Worm (Caenorhabditis elegans) whole organism, L4 larva: ENCODE measurements around the gene C15B12.2.

Experiments used
- F10B5.3 ChIP-seq: sonication (generic microtip); optimal IDR thresholded peaks from 2 replicates; lab custom pipeline; 2016; ENCODE audit warnings: mild to moderate bottlenecking, missing genetic modification characterization, missing compliant biosample characterization
- F37D6.2 ChIP-seq: sonication (generic microtip); optimal IDR thresholded peaks from 2 replicates; lab custom pipeline; 2016; ENCODE audit warnings: mild to moderate bottlenecking, missing genetic modification characterization, missing compliant biosample characterization
- F49E8.2 ChIP-seq: sonication (generic microtip); optimal IDR thresholded peaks from 2 replicates; lab custom pipeline; 2016; ENCODE audit warnings: missing compliant biosample characterization, mild to moderate bottlenecking, missing genetic modification characterization, borderline replicate concordance
- R02D3.7 ChIP-seq: fragments of 150-350 bp; sonication (generic microtip); optimal IDR thresholded peaks from 3 replicates; lab custom pipeline; 2014; ENCODE audit warnings: missing biosample characterization, missing genetic modification characterization
- T26A8.4 ChIP-seq: fragments of 200-800 bp; sonication (Bioruptor generic); IDR thresholded peaks from 2 replicates; pipeline ENCODE4 v1.3.6; 2022; ENCODE audit warnings: missing genetic modification characterization, missing compliant biosample characterization
- Y105C5A.15 ChIP-seq: fragments of 200-800 bp; sonication (Bioruptor generic); IDR thresholded peaks from 2 replicates; pipeline ENCODE4 v1.3.6; 2022; ENCODE audit warnings: missing genetic modification characterization, missing compliant biosample characterization
- aha-1 ChIP-seq: fragments of 150-350 bp; peaks from one replicate; lab custom pipeline; 2014; ENCODE audit warnings: missing biosample characterization, missing genetic modification characterization
- aly-2 ChIP-seq: sonication (generic microtip); optimal IDR thresholded peaks from 2 replicates; lab custom pipeline; 2018; ENCODE audit warnings: missing biosample characterization, missing genetic modification characterization
- attf-4 ChIP-seq: sonication (generic microtip); optimal IDR thresholded peaks from 3 replicates; lab custom pipeline; 2017; ENCODE audit warnings: missing biosample characterization, missing genetic modification characterization
- ceh-20 ChIP-seq: fragments of 200-800 bp; sonication (Bioruptor generic); IDR thresholded peaks from 2 replicates; pipeline ENCODE4 v1.3.6; 2022; ENCODE audit warnings: missing genetic modification reagents, missing genetic modification characterization, missing compliant biosample characterization
- ceh-28 ChIP-seq: fragments of 150-350 bp; optimal IDR thresholded peaks from 2 replicates; lab custom pipeline; 2014; ENCODE audit warnings: missing biosample characterization, missing genetic modification reagents, missing genetic modification characterization
- daf-16 ChIP-seq, 3 experiments: sonication (generic microtip); optimal IDR thresholded peaks; 2 replicates each; lab custom pipeline; 2016 to 2017; ENCODE audit warnings: missing genetic modification characterization in 3 of 3, missing genetic modification reagents in 3 of 3, mild to moderate bottlenecking in 2 of 3, missing compliant biosample characterization in 2 of 3, missing biosample characterization in 1 of 3, moderate library complexity in 1 of 3
- daf-8 ChIP-seq: fragments of 200-800 bp; sonication (Bioruptor generic); IDR thresholded peaks from 2 replicates; pipeline ENCODE4 v1.3.6; 2022; ENCODE audit warnings: missing genetic modification characterization, missing compliant biosample characterization
- dmd-6 ChIP-seq: fragments of 200-800 bp; sonication (Bioruptor generic); IDR thresholded peaks from 2 replicates; pipeline ENCODE4 v1.3.6; 2022; ENCODE audit warnings: missing genetic modification reagents, missing genetic modification characterization, missing compliant biosample characterization
- dmd-9 ChIP-seq: fragments of 200-800 bp; sonication (Bioruptor generic); IDR thresholded peaks from 2 replicates; pipeline ENCODE4 v1.3.6; 2022; ENCODE audit warnings: missing genetic modification reagents, missing genetic modification characterization, missing compliant biosample characterization
- gei-8 ChIP-seq: fragments of 200-800 bp; sonication (Bioruptor generic); optimal IDR thresholded peaks from 2 replicates; lab custom pipeline; 2018; ENCODE audit warnings: mild to moderate bottlenecking, missing genetic modification characterization, missing compliant biosample characterization
- hlh-11 ChIP-seq: fragments of 200-800 bp; sonication (Bioruptor generic); optimal IDR thresholded peaks from 2 replicates; lab custom pipeline; 2018; ENCODE audit warnings: mild to moderate bottlenecking, missing genetic modification characterization, missing compliant biosample characterization
- lim-7 ChIP-seq: fragments of 200-800 bp; sonication (Bioruptor generic); IDR thresholded peaks from 2 replicates; pipeline ENCODE4 v1.3.6; 2022; ENCODE audit warnings: missing genetic modification characterization, missing compliant biosample characterization
- mdt-29 ChIP-seq: fragments of 200-800 bp; sonication (Bioruptor generic); IDR thresholded peaks from 2 replicates; pipeline ENCODE4 v1.3.6; 2022; ENCODE audit warnings: missing genetic modification reagents, missing genetic modification characterization, missing compliant biosample characterization
- mxl-2 ChIP-seq: fragments of 200-800 bp; sonication (Bioruptor generic); conservative IDR thresholded peaks from 2 replicates; pipeline ENCODE4 v1.3.6; 2022; ENCODE audit warnings: missing genetic modification reagents, missing genetic modification characterization, missing compliant biosample characterization
- nhr-237 ChIP-seq: sonication (generic microtip); optimal IDR thresholded peaks from 2 replicates; lab custom pipeline; 2017; ENCODE audit warnings: missing biosample characterization, missing genetic modification characterization
- nhr-28 ChIP-seq: fragments of 150-350 bp; optimal IDR thresholded peaks from 2 replicates; lab custom pipeline; 2014; ENCODE audit warnings: missing biosample characterization, missing genetic modification characterization
- nhr-42 ChIP-seq: fragments of 200-800 bp; sonication (Bioruptor generic); IDR thresholded peaks from 2 replicates; pipeline ENCODE4 v1.3.6; 2022; ENCODE audit warnings: missing genetic modification characterization, missing compliant biosample characterization
- set-16 ChIP-seq: fragments of 200-800 bp; sonication (Bioruptor generic); IDR thresholded peaks from 2 replicates; pipeline ENCODE4 v1.3.6; 2022; ENCODE audit warnings: missing genetic modification reagents, missing genetic modification characterization, missing compliant biosample characterization
- skn-1 ChIP-seq: fragments of 150-350 bp; optimal IDR thresholded peaks from 2 replicates; lab custom pipeline; 2014; ENCODE audit warnings: missing biosample characterization, missing genetic modification characterization
- snpc-4 ChIP-seq: fragments of 150-350 bp; optimal IDR thresholded peaks from 2 replicates; lab custom pipeline; 2014; ENCODE audit warnings: missing biosample characterization, missing genetic modification characterization
- unc-39 ChIP-seq: sonication (generic microtip); optimal IDR thresholded peaks from 2 replicates; lab custom pipeline; 2017; ENCODE audit warnings: missing biosample characterization, missing genetic modification characterization
- zag-1 ChIP-seq: fragments of 150-350 bp; optimal IDR thresholded peaks from 2 replicates; lab custom pipeline; 2014; ENCODE audit warnings: missing biosample characterization, missing genetic modification characterization
- zfp-3 ChIP-seq: fragments of 200-800 bp; sonication (Bioruptor generic); conservative IDR thresholded peaks from 2 replicates; pipeline ENCODE4 v1.3.6; 2022; ENCODE audit warnings: missing genetic modification reagents, missing genetic modification characterization, missing compliant biosample characterization
- zip-11 ChIP-seq: fragments of 200-800 bp; sonication (Bioruptor generic); IDR thresholded peaks from 2 replicates; pipeline ENCODE4 v1.3.6; 2022; ENCODE audit warnings: missing genetic modification characterization, missing compliant biosample characterization
- zip-2 ChIP-seq: fragments of 150-350 bp; optimal IDR thresholded peaks from 2 replicates; lab custom pipeline; 2014; ENCODE audit warnings: missing biosample characterization, missing genetic modification characterization
- ztf-11 ChIP-seq: fragments of 150-350 bp; optimal IDR thresholded peaks from 2 replicates; lab custom pipeline; 2014; ENCODE audit warnings: missing biosample characterization, missing genetic modification characterization

Gene C15B12.2

ce11 chrX:6429552-6429951 lies 33.7 kb upstream of the C15B12.2 start (continued):
- no peak for TF ChIP-seq zag-1 (tag; lab: Kevin White, UChicago)
- TF ChIP-seq unc-39 (tag; lab: Kevin White, UChicago): no peak
- no peak for TF ChIP-seq daf-8 (GFP tag; lab: Robert Waterston, UW)

DNA sequence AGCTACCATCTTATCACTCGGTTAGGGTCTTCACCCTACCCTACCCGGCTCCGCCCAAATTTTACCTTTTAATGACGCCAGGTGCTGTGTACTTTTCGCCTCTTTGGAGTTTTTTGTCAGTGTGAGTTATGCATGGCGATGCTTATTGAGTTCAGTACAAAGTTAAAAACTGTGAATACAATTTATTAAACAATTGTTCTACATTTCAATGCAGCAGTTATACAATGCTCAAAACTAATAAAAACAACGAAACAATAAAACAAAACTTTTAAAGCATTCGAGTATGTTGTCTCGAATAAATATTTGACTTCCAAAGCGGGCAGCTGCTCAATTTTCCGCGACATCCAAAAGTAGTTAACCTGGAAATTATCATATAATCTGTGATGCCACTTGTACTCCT lies 32.7 kb upstream of the C15B12.2 start, which contains the start of gene ctsa-2:
Gene ctsa-2, minus strand, starts transcription at position 101 of the 400 bp plus-strand sequence.
- TF ChIP-seq snpc-4 (no peak), skn-1 (tag; lab: Kevin White, UChicago) (no peak), F10B5.3 (tag; lab: Kevin White, UChicago) (no peak), dmd-6 (no peak), attf-4 (tag; lab: Kevin White, UChicago) (no peak), aha-1 (no peak), aly-2 (tag; lab: Kevin White, UChicago) (no peak), set-16 (GFP tag; lab: Robert Waterston, UW) (no peak), R02D3.7 (no peak)

ce11 chrX:6433688-6434087 lies 29.5 kb upstream of the C15B12.2 start, which contains the start of gene K10C2.2:
Gene K10C2.2 (minus strand): TSS chrX:6433788.
- TF ChIP-seq ceh-28 (tag; lab: Kevin White, UChicago): no peak
- TF ChIP-seq mxl-2 (GFP tag; lab: Robert Waterston, UW): no peak
- TF ChIP-seq Y105C5A.15 (GFP tag; lab: Robert Waterston, UW): no peak
- no peak for TF ChIP-seq zip-2 (tag; lab: Kevin White, UChicago)
- no peak for TF ChIP-seq daf-16 (GFP tag; optimal IDR thresholded peaks at IDR 0.05; lab: Kevin White, UChicago)
- TF ChIP-seq daf-16 (tag; optimal IDR thresholded peaks at IDR 0.05; lab: Kevin White, UChicago): no peak
- TF ChIP-seq zip-11 (GFP tag; lab: Robert Waterston, UW): no peak
- no peak for TF ChIP-seq nhr-237 (tag; lab: Kevin White, UChicago)
- no peak for TF ChIP-seq nhr-42 (GFP tag; lab: Robert Waterston, UW)
- TF ChIP-seq F49E8.2: no peak
- no peak for TF ChIP-seq nhr-28
- TF ChIP-seq dmd-9: no peak
- no peak for TF ChIP-seq gei-8 (GFP tag; lab: Kevin White, UChicago)
- no peak for TF ChIP-seq mdt-29
- no peak for TF ChIP-seq hlh-11 (tag; lab: Kevin White, UChicago)
- no peak for TF ChIP-seq R02D3.7

DNA sequence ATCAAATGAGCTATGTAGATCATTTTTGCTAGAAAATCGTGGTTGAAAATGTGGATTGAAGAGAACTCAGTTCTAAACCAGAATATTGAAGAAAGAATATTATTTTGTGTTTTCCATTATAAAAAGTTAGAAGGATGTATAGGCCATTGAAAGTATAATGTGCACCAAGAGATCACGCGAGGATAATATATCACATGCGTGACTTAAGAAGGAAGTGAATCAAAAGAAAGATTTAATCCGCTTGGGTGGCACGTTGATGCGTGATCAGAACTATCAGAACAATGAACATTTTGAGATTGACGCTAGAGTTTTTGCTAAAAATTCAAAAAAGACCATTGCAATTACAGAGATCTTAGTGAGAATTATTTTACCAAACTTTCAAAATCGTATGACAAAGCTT lies 27.4 kb upstream of the C15B12.2 start:
- TF ChIP-seq F37D6.2 (tag; lab: Kevin White, UChicago) (no peak), ztf-11 (tag; lab: Kevin White, UChicago) (no peak), ceh-20 (GFP tag; lab: Robert Waterston, UW) (no peak)
- TF ChIP-seq, all 104 proteins: peak for 0

- no peak for TF ChIP-seq zfp-3 (GFP tag; lab: Robert Waterston, UW)
- no peak for TF ChIP-seq T26A8.4 (GFP tag; lab: Robert Waterston, UW)
These were observed 25.7 kb upstream of the C15B12.2 start, which contains the start of gene K10C2.8 for ce11 chrX:6437545-6437944. Gene K10C2.8 (minus strand): TSS chrX:6437645.

DNA sequence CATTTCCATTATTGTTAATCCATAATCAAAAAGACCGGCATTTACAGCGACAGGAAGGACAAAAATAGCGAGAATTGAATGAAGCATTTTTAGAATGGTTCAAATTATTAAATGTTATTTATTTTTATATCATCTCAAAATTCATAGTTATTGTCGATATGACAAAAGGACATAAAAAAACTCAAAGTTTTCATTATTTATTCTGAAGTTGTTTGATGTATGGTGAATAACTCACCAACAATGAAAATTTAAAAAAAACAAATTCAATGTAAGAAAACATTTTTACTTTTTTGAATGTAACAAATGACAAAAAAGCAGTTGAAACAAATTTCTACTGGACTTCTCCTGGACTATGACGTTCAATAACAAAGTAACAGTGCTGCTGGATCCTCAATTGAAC lies 22.7 kb upstream of the C15B12.2 start, which contains the start of gene K10C2.14:
Gene K10C2.14, minus strand, starts transcription at position 101 of the 400 bp plus-strand sequence.
- TF ChIP-seq attf-4 (tag; lab: Kevin White, UChicago) (no peak), gei-8 (GFP tag; lab: Kevin White, UChicago) (no peak), daf-16 (GFP tag; optimal IDR thresholded peaks at IDR 0.05; lab: Kevin White, UChicago) (no peak), daf-16 (tag; optimal IDR thresholded peaks at IDR 0.05; lab: Kevin White, UChicago) (no peak), lim-7 (GFP tag; lab: Robert Waterston, UW) (no peak)
- TF ChIP-seq, all 104 proteins: peak for 0
